Fruit fly (Drosophila melanogaster) whole organism, wandering third instar larva: ENCODE measurements around the gene Cad99C.
A peak's percentile ranks its signal among the peaks of the same experiment; 100 is the strongest.

Source experiments
- Abd-B ChIP-seq: fragments of >200 bp; optimal IDR thresholded peaks from 2 replicates; lab custom pipeline; 2017; ENCODE audit warnings: missing biosample characterization, missing genetic modification characterization
- CG32264 ChIP-seq: fragments of 200-800 bp; sonication (Bioruptor generic); optimal IDR thresholded peaks from 2 replicates; lab custom pipeline; 2016; ENCODE audit warnings: missing biosample characterization, missing genetic modification characterization
- CG9705 ChIP-seq: fragments of 200-800 bp; sonication (Bioruptor generic); optimal IDR thresholded peaks from 2 replicates; lab custom pipeline; 2018; ENCODE audit warnings: missing biosample characterization, mild to moderate bottlenecking, missing genetic modification characterization
- CrebA ChIP-seq: fragments of 200-800 bp; sonication (Bioruptor generic); optimal IDR thresholded peaks from 2 replicates; lab custom pipeline; 2016; ENCODE audit warnings: missing biosample characterization, mild to moderate bottlenecking, missing genetic modification characterization, borderline replicate concordance
- Dfd ChIP-seq: fragments of >200 bp; optimal IDR thresholded peaks from 2 replicates; lab custom pipeline; 2017; ENCODE audit warnings: missing biosample characterization, missing genetic modification characterization
- Dif ChIP-seq: fragments of 200-275, 200-300 bp; sonication (Bioruptor generic); optimal IDR thresholded peaks from 2 replicates; lab custom pipeline; 2018; ENCODE audit warnings: missing biosample characterization, missing genetic modification characterization; ENCODE audit not compliant: partially characterized antibody
- GATAd ChIP-seq: sonication (Bioruptor generic); optimal IDR thresholded peaks from 2 replicates; lab custom pipeline; 2016; ENCODE audit warnings: missing biosample characterization, missing genetic modification characterization
- HLH106 ChIP-seq: fragments of 200-800 bp; optimal IDR thresholded peaks from 3 replicates; lab custom pipeline; 2019; ENCODE audit warnings: missing biosample characterization, mild to moderate bottlenecking, missing genetic modification characterization, moderate library complexity
- Hnf4 ChIP-seq: fragments of 200-800 bp; sonication (Bioruptor generic); optimal IDR thresholded peaks from 2 replicates; lab custom pipeline; 2016; ENCODE audit warnings: missing biosample characterization, mild to moderate bottlenecking, missing genetic modification characterization
- Hr78 ChIP-seq: fragments of >200 bp; optimal IDR thresholded peaks from 2 replicates; lab custom pipeline; 2017; ENCODE audit warnings: missing biosample characterization, missing genetic modification characterization
- Hr83 ChIP-seq: fragments of 200-300 bp; sonication (Bioruptor generic); optimal IDR thresholded peaks from 2 replicates; lab custom pipeline; 2016; ENCODE audit warnings: missing biosample characterization, mild to moderate bottlenecking, missing genetic modification characterization, moderate library complexity; ENCODE audit not compliant: poor library complexity, severe bottlenecking
- Jra ChIP-seq: sonication (Bioruptor generic); optimal IDR thresholded peaks from 2 replicates; lab custom pipeline; 2016; ENCODE audit warnings: missing biosample characterization, missing genetic modification characterization
- Mio ChIP-seq: sonication (Bioruptor generic); optimal IDR thresholded peaks from 2 replicates; lab custom pipeline; 2016; ENCODE audit warnings: missing biosample characterization, missing genetic modification characterization
- Myc ChIP-seq: fragments of >200 bp; optimal IDR thresholded peaks from 2 replicates; lab custom pipeline; 2017
- N ChIP-seq: fragments of >200 bp; optimal IDR thresholded peaks from 2 replicates; lab custom pipeline; 2018; ENCODE audit warnings: missing biosample characterization, missing external identifiers, missing genetic modification characterization
- OdsH ChIP-seq: fragments of 200-800 bp; sonication (Bioruptor generic); optimal IDR thresholded peaks from 2 replicates; lab custom pipeline; 2016; ENCODE audit warnings: missing biosample characterization, mild to moderate bottlenecking, missing genetic modification characterization
- Rel ChIP-seq, 2 experiments: fragments of 200-800 bp; sonication (Bioruptor generic) in 1 of 2; optimal IDR thresholded peaks; 2 replicates in 1 of 2; 3 replicates in 1 of 2; lab custom pipeline; 2016 to 2019; ENCODE audit warnings: mild to moderate bottlenecking in 2 of 2, missing biosample characterization in 2 of 2, missing genetic modification characterization in 2 of 2, moderate library complexity in 1 of 2
- Sp1 ChIP-seq: fragments of 200-800 bp; sonication (Bioruptor generic); optimal IDR thresholded peaks from 3 replicates; lab custom pipeline; 2019; ENCODE audit warnings: missing biosample characterization, mild to moderate bottlenecking, missing genetic modification characterization, moderate library complexity
- Vsx2 ChIP-seq: fragments of 200-300, 225-300 bp; sonication (Bioruptor generic); optimal IDR thresholded peaks from 2 replicates; lab custom pipeline; 2018; ENCODE audit warnings: missing biosample characterization, missing genetic modification characterization; ENCODE audit not compliant: partially characterized antibody
- br ChIP-seq: fragments of 200-800 bp; sonication (Bioruptor generic); optimal IDR thresholded peaks from 2 replicates; lab custom pipeline; 2016; ENCODE audit warnings: missing biosample characterization, missing genetic modification characterization
- brk ChIP-seq: fragments of 200-800 bp; sonication (Bioruptor generic); optimal IDR thresholded peaks from 2 replicates; lab custom pipeline; 2016; ENCODE audit warnings: missing biosample characterization, mild to moderate bottlenecking, missing genetic modification characterization
- dl ChIP-seq, 2 experiments: fragments of 175-275, 200-275 bp in 1 of 2; fragments of 200-275 bp in 1 of 2; sonication (Bioruptor generic); optimal IDR thresholded peaks; lab custom pipeline; 2018; ENCODE audit warnings: mild to moderate bottlenecking in 2 of 2, missing biosample characterization in 2 of 2, missing genetic modification characterization in 2 of 2, moderate library complexity in 2 of 2; ENCODE audit not compliant: partially characterized antibody in 2 of 2, insufficient read depth in 1 of 2
- dmrt93B ChIP-seq: fragments of 200-800 bp; sonication (Bioruptor generic); optimal IDR thresholded peaks from 2 replicates; lab custom pipeline; 2018; ENCODE audit warnings: missing biosample characterization, mild to moderate bottlenecking, missing genetic modification characterization
- dsf ChIP-seq: sonication (Bioruptor generic); optimal IDR thresholded peaks from 2 replicates; lab custom pipeline; 2016; ENCODE audit warnings: missing biosample characterization, missing genetic modification characterization, borderline replicate concordance
- ey ChIP-seq: fragments of 200-800 bp; sonication (Bioruptor generic); optimal IDR thresholded peaks from 2 replicates; lab custom pipeline; 2016; ENCODE audit warnings: missing biosample characterization, missing genetic modification characterization
- foxo ChIP-seq, 2 experiments: fragments of 200-800 bp; sonication (Bioruptor generic); optimal IDR thresholded peaks; 2 replicates in 1 of 2; 3 replicates in 1 of 2; lab custom pipeline; 2016 to 2017; ENCODE audit warnings: missing biosample characterization in 2 of 2, missing genetic modification characterization in 2 of 2
- fru ChIP-seq: fragments of 200-800 bp; sonication (Bioruptor generic); optimal IDR thresholded peaks from 3 replicates; lab custom pipeline; 2016; ENCODE audit warnings: missing biosample characterization, mild to moderate bottlenecking, missing genetic modification characterization
- h ChIP-seq: fragments of 200-800 bp; sonication (Bioruptor generic); optimal IDR thresholded peaks from 3 replicates; lab custom pipeline; 2016; ENCODE audit warnings: missing biosample characterization, mild to moderate bottlenecking, missing genetic modification characterization
- jim ChIP-seq: fragments of 175-275, 200-325 bp; sonication (Bioruptor generic); optimal IDR thresholded peaks from 2 replicates; lab custom pipeline; 2016; ENCODE audit warnings: missing biosample characterization, mild to moderate bottlenecking, missing genetic modification characterization
- lola ChIP-seq: fragments of >200 bp; optimal IDR thresholded peaks from 2 replicates; lab custom pipeline; 2017; ENCODE audit warnings: missing biosample characterization, missing genetic modification characterization
- pan ChIP-seq: fragments of >200 bp; optimal IDR thresholded peaks from 2 replicates; lab custom pipeline; 2017
- psq ChIP-seq: fragments of 200-800 bp; sonication (Bioruptor generic); optimal IDR thresholded peaks from 3 replicates; lab custom pipeline; 2017; ENCODE audit warnings: missing biosample characterization, mild to moderate bottlenecking, missing genetic modification characterization, moderate library complexity
- rgr ChIP-seq: fragments of 200-800 bp; sonication (Bioruptor generic); optimal IDR thresholded peaks from 3 replicates; lab custom pipeline; 2016; ENCODE audit warnings: missing biosample characterization, mild to moderate bottlenecking, missing genetic modification characterization
- sage ChIP-seq: fragments of 200-800 bp; sonication (Bioruptor generic); optimal IDR thresholded peaks from 2 replicates; lab custom pipeline; 2016; ENCODE audit warnings: missing biosample characterization, mild to moderate bottlenecking, missing genetic modification characterization
- sv ChIP-seq: fragments of 200-800 bp; sonication (Bioruptor generic); optimal IDR thresholded peaks from 3 replicates; lab custom pipeline; 2016; ENCODE audit warnings: missing biosample characterization, missing genetic modification characterization
- tai ChIP-seq: sonication (Bioruptor generic); optimal IDR thresholded peaks from 2 replicates; lab custom pipeline; 2016; ENCODE audit warnings: missing biosample characterization, missing genetic modification characterization
- usp ChIP-seq: fragments of >200 bp; optimal IDR thresholded peaks from 2 replicates; lab custom pipeline; 2017; ENCODE audit warnings: missing biosample characterization, missing genetic modification characterization
- woc ChIP-seq: sonication (Bioruptor generic); optimal IDR thresholded peaks from 2 replicates; lab custom pipeline; 2016; ENCODE audit warnings: missing biosample characterization, mild to moderate bottlenecking, missing genetic modification characterization

Gene Cad99C

dm6 chr3R:29798966-29799680 lies 42.3 kb upstream of the Cad99C start, which contains the start of the genes Rnb and Drice:
TSS of gene Rnb (minus strand) at chr3R:29799354.
TSS of gene Drice (plus strand) at chr3R:29799658.
- TF ChIP-seq sage (GFP tag; lab: Kevin White, UChicago) (no peak), Jra (GFP tag; lab: Kevin White, UChicago) (no peak), CG9705 (GFP tag; lab: Kevin White, UChicago) (peak; percentile 60), woc (GFP tag; lab: Kevin White, UChicago) (peak; percentile 71), Vsx2 (no peak), CrebA (GFP tag; lab: Kevin White, UChicago) (no peak), Myc (lab: Kevin White, UChicago) (peak; percentile 90), Hnf4 (GFP tag; lab: Kevin White, UChicago) (peak; percentile 70), N (GFP tag; lab: Kevin White, UChicago) (no peak), Dif (GFP tag; lab: Kevin White, UChicago) (no peak), dsf (GFP tag; lab: Kevin White, UChicago) (no peak), pan (lab: Kevin White, UChicago) (no peak), tai (GFP tag; lab: Kevin White, UChicago) (no peak), OdsH (peak; percentile 9), Sp1 (GFP tag; lab: Kevin White, UChicago) (peak; percentile 50), Rel (GFP tag; optimal IDR thresholded peaks at IDR 0.05; lab: Kevin White, UChicago) (no peak), Rel (tag; optimal IDR thresholded peaks at IDR 0.05; lab: Kevin White, UChicago) (no peak), HLH106 (peak; percentile 70), jim (GFP tag; lab: Kevin White, UChicago) (no peak), usp (GFP tag; lab: Kevin White, UChicago) (no peak), Hr83 (GFP tag; lab: Kevin White, UChicago) (peak; percentile 70), fru (GFP tag; lab: Kevin White, UChicago) (peak; percentile 33), brk (no peak), ey (GFP tag; lab: Kevin White, UChicago) (peak; percentile 9), br (peak; percentile 50), GATAd (no peak), Abd-B (GFP tag; lab: Kevin White, UChicago) (no peak), psq (GFP tag; lab: Kevin White, UChicago) (peak; percentile 17), lola (GFP tag; lab: Kevin White, UChicago) (no peak), rgr (GFP tag; lab: Kevin White, UChicago) (peak; percentile 55), Dfd (GFP tag; lab: Kevin White, UChicago) (no peak), sv (GFP tag; lab: Kevin White, UChicago) (no peak), dl (GFP tag; optimal IDR thresholded peaks at IDR 0.05; lab: Kevin White, UChicago; ENCODE audit: insufficient read depth in 1 of 2, partially characterized antibody in 2 of 2) (no peak), h (GFP tag; lab: Kevin White, UChicago) (peak; percentile 70), Mio (GFP tag; lab: Kevin White, UChicago) (no peak), CG32264 (GFP tag; lab: Kevin White, UChicago) (no peak), dmrt93B (GFP tag; lab: Kevin White, UChicago) (no peak), Hr78 (GFP tag; lab: Kevin White, UChicago) (no peak), foxo (GFP tag; optimal IDR thresholded peaks at IDR 0.05; lab: Kevin White, UChicago) (peak in 1 of 2 experiments; percentile 44)

dm6 chr3R:29799681-29800028 lies 41.8 kb upstream of the Cad99C start:
- TF ChIP-seq Dif (GFP tag; lab: Kevin White, UChicago) (no peak), Rel (GFP tag; optimal IDR thresholded peaks at IDR 0.05; lab: Kevin White, UChicago) (no peak), Rel (tag; optimal IDR thresholded peaks at IDR 0.05; lab: Kevin White, UChicago) (peak; percentile 65)
